Worm (Caenorhabditis elegans) whole organism, L1 larva: ENCODE measurements around the gene F54E4.2.

ENCODE experiments used
- aly-2 ChIP-seq: fragments of 150-350 bp; optimal IDR thresholded peaks from 2 replicates; lab custom pipeline; 2014; ENCODE audit warnings: missing biosample characterization, missing genetic modification characterization
- ama-1 ChIP-seq: fragments of 150-350 bp; optimal IDR thresholded peaks from 2 replicates; lab custom pipeline; 2014
- ces-1 ChIP-seq: fragments of 150-350 bp; optimal IDR thresholded peaks from 2 replicates; lab custom pipeline; 2014; ENCODE audit warnings: missing biosample characterization, missing genetic modification reagents, missing genetic modification characterization
- fkh-10 ChIP-seq: sonication (generic microtip); optimal IDR thresholded peaks from 2 replicates; lab custom pipeline; 2017; ENCODE audit warnings: missing biosample characterization, missing genetic modification reagents, missing genetic modification characterization
- lin-39 ChIP-seq: fragments of 150-350 bp; optimal IDR thresholded peaks from 2 replicates; lab custom pipeline; 2014; ENCODE audit warnings: missing biosample characterization, missing genetic modification reagents, missing genetic modification characterization
- nhr-11 ChIP-seq: fragments of 150-350 bp; optimal IDR thresholded peaks from 2 replicates; lab custom pipeline; 2014; ENCODE audit warnings: missing biosample characterization, missing genetic modification characterization
- nhr-237 ChIP-seq: fragments of 150-350 bp; optimal IDR thresholded peaks from 2 replicates; lab custom pipeline; 2014; ENCODE audit warnings: missing biosample characterization, missing genetic modification characterization
- nhr-84 ChIP-seq: sonication (generic microtip); optimal IDR thresholded peaks from 2 replicates; lab custom pipeline; 2017; ENCODE audit warnings: missing biosample characterization, missing genetic modification characterization
- nhr-90 ChIP-seq: sonication (generic microtip); optimal IDR thresholded peaks from 2 replicates; lab custom pipeline; 2016; ENCODE audit warnings: mild to moderate bottlenecking, missing genetic modification characterization, missing compliant biosample characterization; ENCODE audit not compliant: poor library complexity
- skn-1 ChIP-seq: fragments of 150-350 bp; optimal IDR thresholded peaks from 2 replicates; lab custom pipeline; 2014; ENCODE audit warnings: missing biosample characterization, missing genetic modification characterization
- sup-37 ChIP-seq: fragments of 200-800 bp; sonication (Bioruptor generic); optimal IDR thresholded peaks from 2 replicates; lab custom pipeline; 2018; ENCODE audit warnings: mild to moderate bottlenecking, missing genetic modification characterization, missing compliant biosample characterization
- tlp-1 ChIP-seq: fragments of 150-350 bp; optimal IDR thresholded peaks from 2 replicates; lab custom pipeline; 2014; ENCODE audit warnings: missing biosample characterization, missing genetic modification characterization
- unc-62 ChIP-seq: fragments of 150-350 bp; optimal IDR thresholded peaks from 2 replicates; lab custom pipeline; 2014; ENCODE audit warnings: missing biosample characterization, missing genetic modification reagents, missing genetic modification characterization
- ztf-11 ChIP-seq, 2 experiments: sonication (generic microtip); optimal IDR thresholded peaks; 2 replicates each; lab custom pipeline; 2016 to 2017; ENCODE audit warnings: missing genetic modification characterization in 2 of 2, missing biosample characterization in 1 of 2, missing compliant biosample characterization in 1 of 2

ce11 chrX:14577579-14578127 lies 51.1 kb downstream of the F54E4.2 start, which contains the start of gene let-4:
- TF ChIP-seq nhr-11 (no peak), fkh-10 (no peak), lin-39 (tag; lab: Kevin White, UChicago) (no peak), nhr-237 (tag; lab: Kevin White, UChicago) (no peak), tlp-1 (no peak), nhr-90 (tag; lab: Kevin White, UChicago) (no peak), unc-62 (GFP tag; lab: Kevin White, UChicago) (no peak), aly-2 (no peak), skn-1 (no peak), ces-1 (GFP tag; lab: Kevin White, UChicago) (no peak), ama-1 (lab: Kevin White, UChicago) (no peak), sup-37 (GFP tag; lab: Kevin White, UChicago) (no peak), ztf-11 (tag; optimal IDR thresholded peaks at IDR 0.05; lab: Kevin White, UChicago) (no peak), nhr-84 (tag; lab: Kevin White, UChicago) (no peak)
